Worm (Caenorhabditis elegans) whole organism, L3 larva: ENCODE results near the gene ZK112.4.

Experiments used
- ceh-82 ChIP-seq: fragments of 150-350 bp; optimal IDR thresholded peaks from 2 replicates; lab custom pipeline; 2014; ENCODE audit warnings: missing biosample characterization, missing genetic modification characterization
- egl-27 ChIP-seq: sonication (generic microtip); optimal IDR thresholded peaks from 4 replicates; lab custom pipeline; 2017; ENCODE audit warnings: missing biosample characterization, missing genetic modification reagents, missing genetic modification characterization
- tbx-2 ChIP-seq: sonication (generic microtip); optimal IDR thresholded peaks from 2 replicates; lab custom pipeline; 2016; ENCODE audit warnings: mild to moderate bottlenecking, missing genetic modification characterization, missing compliant biosample characterization
- unc-62 ChIP-seq: fragments of 150-350 bp; sonication (generic microtip); optimal IDR thresholded peaks from 4 replicates; lab custom pipeline; 2014; ENCODE audit warnings: missing biosample characterization, missing genetic modification reagents, missing genetic modification characterization
- zag-1 ChIP-seq: fragments of 150-350 bp; optimal IDR thresholded peaks from 2 replicates; lab custom pipeline; 2014; ENCODE audit warnings: missing biosample characterization, missing genetic modification characterization

- TF ChIP-seq tbx-2 (tag; lab: Kevin White, UChicago) (no peak), zag-1 (no peak), ceh-82 (tag; lab: Kevin White, UChicago) (no peak), egl-27 (no peak), unc-62 (GFP tag; lab: Kevin White, UChicago) (no peak)
Observed at ce11 chrIII:7711908-7712359, 17.9 kb downstream of the ZK112.4 start, which contains the start of gene C03B8.3.
